6 worm cellular contexts compared by ENCODE assay signal in genomic region chrIII:5660976-5661375, ce11.
A peak's percentile ranks its signal among the peaks of the same experiment; 100 is the strongest.
TF ChIP-seq lines count a peak whose summit lies in the region.

Gene F54E7.6, minus strand, starts transcription at chrIII:5661085.

TF ChIP-seq in whole organism, L1 larva, 84 proteins besides CTCF, POLR2A, EP300 and RAD21:
- TF ChIP-seq blmp-1 (tag; optimal IDR thresholded peaks at IDR 0.05; lab: Kevin White, UChicago) = peak; percentile 25
- TF ChIP-seq vab-15 (tag; optimal IDR thresholded peaks at IDR 0.05; lab: Kevin White, UChicago) = no peak
- no peak for TF ChIP-seq isw-1 (GFP tag; IDR thresholded peaks at IDR 0.05; lab: Robert Waterston, UW)

TF ChIP-seq in whole organism, L2 larva, 48 proteins besides CTCF, POLR2A, EP300 and RAD21:
- peak; percentile 57 for TF ChIP-seq nhr-25 (tag; optimal IDR thresholded peaks at IDR 0.05; lab: Kevin White, UChicago)
- no peak for TF ChIP-seq lin-11 (tag; optimal IDR thresholded peaks at IDR 0.05; lab: Kevin White, UChicago)
- TF ChIP-seq nhr-11 (tag; optimal IDR thresholded peaks at IDR 0.05; lab: Kevin White, UChicago) = no peak
- no peak for TF ChIP-seq nhr-23 (tag; optimal IDR thresholded peaks at IDR 0.05; lab: Kevin White, UChicago)
- TF ChIP-seq ceh-16 (tag; optimal IDR thresholded peaks at IDR 0.05; lab: Kevin White, UChicago) = no peak
TF ChIP-seq in whole organism, L2 larva: peak in this region for 1.

TF ChIP-seq in whole organism, L3 larva, 47 proteins besides CTCF, POLR2A, EP300 and RAD21:
- peak; percentile 46 for TF ChIP-seq nhr-23 (tag; optimal IDR thresholded peaks at IDR 0.05; lab: Kevin White, UChicago)
- TF ChIP-seq egl-27 (tag; optimal IDR thresholded peaks at IDR 0.05; lab: Kevin White, UChicago) = no peak
- TF ChIP-seq nhr-237 (tag; optimal IDR thresholded peaks at IDR 0.05; lab: Kevin White, UChicago) = no peak
- TF ChIP-seq snpc-4 (tag; optimal IDR thresholded peaks at IDR 0.05; lab: Kevin White, UChicago) = no peak
- no peak for TF ChIP-seq lsy-12 (tag; optimal IDR thresholded peaks at IDR 0.05; lab: Kevin White, UChicago)
- TF ChIP-seq eor-1 (tag; optimal IDR thresholded peaks at IDR 0.05; lab: Kevin White, UChicago) = no peak
- TF ChIP-seq mdl-1 (tag; optimal IDR thresholded peaks at IDR 0.05; lab: Kevin White, UChicago) = no peak
- TF ChIP-seq nhr-25 (tag; optimal IDR thresholded peaks at IDR 0.05; lab: Kevin White, UChicago) = peak; percentile 87
- no peak for TF ChIP-seq ama-1 (optimal IDR thresholded peaks at IDR 0.05; lab: Kevin White, UChicago)
- TF ChIP-seq ZK546.5 (tag; optimal IDR thresholded peaks at IDR 0.05; lab: Kevin White, UChicago) = no peak
- TF ChIP-seq skn-1 (tag; optimal IDR thresholded peaks at IDR 0.05; lab: Kevin White, UChicago) = no peak
- peak; percentile 3 for TF ChIP-seq nhr-43 (tag; optimal IDR thresholded peaks at IDR 0.05; lab: Kevin White, UChicago; ENCODE audit: poor library complexity, severe bottlenecking)

TF ChIP-seq in whole organism, L4 larva, 104 proteins besides CTCF, POLR2A, EP300 and RAD21:
- TF ChIP-seq ztf-7 (tag; optimal IDR thresholded peaks at IDR 0.05; lab: Kevin White, UChicago) = no peak
- TF ChIP-seq mxl-3 (GFP tag; optimal IDR thresholded peaks at IDR 0.05; lab: Kevin White, UChicago) = peak; percentile 33
- peak; percentile 82 for TF ChIP-seq nhr-28 (tag; optimal IDR thresholded peaks at IDR 0.05; lab: Kevin White, UChicago)

TF ChIP-seq in whole organism, late embryonic, 69 proteins besides CTCF, POLR2A, EP300 and RAD21:
- TF ChIP-seq elt-2 (tag; optimal IDR thresholded peaks at IDR 0.05; lab: Kevin White, UChicago) (peak; percentile 37), fkh-6 (tag; optimal IDR thresholded peaks at IDR 0.05; lab: Kevin White, UChicago) (no peak)
TF ChIP-seq in whole organism, late embryonic: peak in this region for 1.

TF ChIP-seq in whole organism, mixed stage, embryonic, 35 proteins besides CTCF, POLR2A, EP300 and RAD21:
- TF ChIP-seq nhr-76 (tag; optimal IDR thresholded peaks at IDR 0.05; lab: Kevin White, UChicago) (no peak), zip-8 (tag; optimal IDR thresholded peaks at IDR 0.05; lab: Kevin White, UChicago) (peak; percentile 99), drap-1 (GFP tag; optimal IDR thresholded peaks at IDR 0.05; lab: Kevin White, UChicago) (no peak), mep-1 (tag; optimal IDR thresholded peaks at IDR 0.05; lab: Kevin White, UChicago) (no peak), ham-2 (GFP tag; optimal IDR thresholded peaks at IDR 0.05; lab: Kevin White, UChicago) (peak; percentile 42)

Comparison
In these comparisons a context has a peak if more than half of its experiments do, and no peak if none do; other contexts are left out.
1. Of the 29 proteins assayed by ChIP-seq in both whole organism, L4 larva and whole organism, L1 larva: peak only in whole organism, L4 larva: nhr-28; only in whole organism, L1 larva: none; in both: none; in neither: 28.